Worm (Caenorhabditis elegans): Measurements from ENCODE around the gene sec-22.

ce11 chrX:1046156-1046831 lies 10.9 kb downstream of the sec-22 start, which contains the start of gene vpat-1:
- TF ChIP-seq daf-12 (tag; optimal IDR thresholded peaks at IDR 0.05): no peak
- no peak for TF ChIP-seq ama-1 (optimal IDR thresholded peaks at IDR 0.05)
- no peak for TF ChIP-seq unc-62 (GFP tag; optimal IDR thresholded peaks at IDR 0.05 in 1 of 2)
- TF ChIP-seq unc-62 (tag; optimal IDR thresholded peaks at IDR 0.05): no peak
- no peak for TF ChIP-seq mep-1 (tag; optimal IDR thresholded peaks at IDR 0.05)
- TF ChIP-seq madf-9 (GFP tag; conservative IDR thresholded peaks at IDR 0.05): no peak
- TF ChIP-seq nhr-6 (tag; optimal IDR thresholded peaks at IDR 0.05): no peak
- TF ChIP-seq lin-39 (tag; optimal IDR thresholded peaks at IDR 0.05): no peak
- no peak for TF ChIP-seq snpc-1.2 (GFP tag; IDR thresholded peaks at IDR 0.05)
- peak; percentile 93 for TF ChIP-seq nhr-28 (tag; optimal IDR thresholded peaks at IDR 0.05)
- TF ChIP-seq egl-27 (tag; optimal IDR thresholded peaks at IDR 0.05): no peak

Data from whole organism, L4 larva.